Worm (Caenorhabditis elegans): ENCODE results near the gene srx-90.

Gene srx-90

ce11 chrV:11616813-11617212 is 35.9 kb downstream of the srx-90 start:
- TF ChIP-seq madf-5 (GFP tag; IDR thresholded peaks at IDR 0.05) (0 out of 4 replicates have a peak, but pooled peaks of 1 of the 2 experiments have one; percentile 11), zfp-3 (GFP tag; conservative IDR thresholded peaks at IDR 0.05) (0 out of 2 replicates have a peak, but pooled peaks have one; percentile 71), aha-1 (tag) (peak; percentile 84), dmd-9 (GFP tag; IDR thresholded peaks at IDR 0.05) (no peak), ama-1 (optimal IDR thresholded peaks at IDR 0.05) (peak; percentile 67), nhr-76 (tag; optimal IDR thresholded peaks at IDR 0.05) (no peak), unc-62 (GFP tag; optimal IDR thresholded peaks at IDR 0.05 in 1 of 2) (peak in 1 of 2 experiments; percentile 45), unc-62 (tag; optimal IDR thresholded peaks at IDR 0.05) (no peak), nhr-10 (tag; optimal IDR thresholded peaks at IDR 0.05) (peak; percentile 24)

ce11 chrV:11618173-11618572 is 37.2 kb downstream of the srx-90 start, which contains the start of gene glb-15:
Gene glb-15, minus strand, starts transcription at chrV:11618273.
- TF ChIP-seq F44E2.7 (GFP tag; IDR thresholded peaks at IDR 0.05), result no peak
- TF ChIP-seq T26A8.4 (GFP tag; IDR thresholded peaks at IDR 0.05), result no peak

ce11 chrV:11620081-11620480 is 39.2 kb downstream of the srx-90 start:
- TF ChIP-seq ztf-11 (tag; optimal IDR thresholded peaks at IDR 0.05), result no peak
- peak in 1 of 2 experiments; percentile 47 for TF ChIP-seq unc-62 (GFP tag; optimal IDR thresholded peaks at IDR 0.05 in 1 of 2)
- no peak for TF ChIP-seq unc-62 (tag; optimal IDR thresholded peaks at IDR 0.05)

- TF ChIP-seq sdz-12 (GFP tag; optimal IDR thresholded peaks at IDR 0.05), result no peak
- TF ChIP-seq ztf-11 (tag; optimal IDR thresholded peaks at IDR 0.05), result no peak
- peak; percentile 1 for TF ChIP-seq hlh-30 (tag; optimal IDR thresholded peaks at IDR 0.05; ENCODE audit: insufficient read depth)
- no peak for TF ChIP-seq gei-8 (GFP tag; optimal IDR thresholded peaks at IDR 0.05)
- TF ChIP-seq tra-1 (GFP tag; IDR thresholded peaks at IDR 0.05), result no peak
- TF ChIP-seq skn-1 (tag; optimal IDR thresholded peaks at IDR 0.05), result no peak
- no peak for TF ChIP-seq ZK337.2 (GFP tag; IDR thresholded peaks at IDR 0.05)
- TF ChIP-seq mes-2 (tag; optimal IDR thresholded peaks at IDR 0.05; ENCODE audit: poor library complexity, severe bottlenecking), result no peak
- peak in 1 of 2 experiments; percentile 17 for TF ChIP-seq lsy-2 (tag; optimal IDR thresholded peaks at IDR 0.05)
- no peak for TF ChIP-seq nhr-48 (tag; optimal IDR thresholded peaks at IDR 0.05)
- no peak for TF ChIP-seq egl-43 (GFP tag; IDR thresholded peaks at IDR 0.05)
- TF ChIP-seq unc-62 (GFP tag; optimal IDR thresholded peaks at IDR 0.05 in 1 of 2), result peak in 1 of 2 experiments; percentile 99
- no peak for TF ChIP-seq unc-62 (tag; optimal IDR thresholded peaks at IDR 0.05)
- TF ChIP-seq nhr-10 (tag; optimal IDR thresholded peaks at IDR 0.05), result no peak
- no peak for TF ChIP-seq dpl-1 (GFP tag; optimal IDR thresholded peaks at IDR 0.05)
- TF ChIP-seq unc-39 (tag; optimal IDR thresholded peaks at IDR 0.05), result no peak
- TF ChIP-seq fkh-10 (GFP tag; optimal IDR thresholded peaks at IDR 0.05), result no peak
- no peak for TF ChIP-seq duxl-1 (tag; optimal IDR thresholded peaks at IDR 0.05; ENCODE audit: poor library complexity)
- TF ChIP-seq ceh-28 (tag; optimal IDR thresholded peaks at IDR 0.05), result no peak
- TF ChIP-seq ama-1 (optimal IDR thresholded peaks at IDR 0.05), result no peak
- TF ChIP-seq hmg-1.1 (GFP tag; IDR thresholded peaks at IDR 0.05), result 0 out of 2 replicates have a peak, but pooled peaks have one; percentile 23
- no peak for TF ChIP-seq lim-7 (GFP tag; IDR thresholded peaks at IDR 0.05)
Observed at ce11 chrV:11621276-11621675, 40.4 kb downstream of the srx-90 start.

- TF ChIP-seq unc-62 (GFP tag; optimal IDR thresholded peaks at IDR 0.05 in 1 of 2) (peak in 1 of 2 experiments; percentile 31), unc-62 (tag; optimal IDR thresholded peaks at IDR 0.05) (no peak), zfp-2 (tag; optimal IDR thresholded peaks at IDR 0.05) (no peak), nhr-42 (GFP tag; IDR thresholded peaks at IDR 0.05) (no peak)
Observed at ce11 chrV:11624954-11625353, 44.0 kb downstream of the srx-90 start.

- TF ChIP-seq nhr-111 (GFP tag; optimal IDR thresholded peaks at IDR 0.05) (no peak), unc-130 (GFP tag; optimal IDR thresholded peaks at IDR 0.05) (no peak), daf-16 (GFP tag; optimal IDR thresholded peaks at IDR 0.05) (no peak), daf-16 (tag; optimal IDR thresholded peaks at IDR 0.05) (peak; percentile 73), jun-1 (tag; optimal IDR thresholded peaks at IDR 0.05) (no peak), nhr-6 (tag; optimal IDR thresholded peaks at IDR 0.05) (no peak), F37D6.2 (tag; optimal IDR thresholded peaks at IDR 0.05) (no peak), Y48G9A.11 (GFP tag; IDR thresholded peaks at IDR 0.05) (no peak), snpc-1.2 (GFP tag; IDR thresholded peaks at IDR 0.05) (no peak), rbr-2 (tag; optimal IDR thresholded peaks at IDR 0.05) (no peak), aha-1 (tag) (peak; percentile 41), saeg-2 (GFP tag; IDR thresholded peaks at IDR 0.05) (no peak), dve-1 (tag; optimal IDR thresholded peaks at IDR 0.05; ENCODE audit: insufficient read depth) (peak; percentile 56), nhr-28 (tag; optimal IDR thresholded peaks at IDR 0.05) (peak; percentile 6)
Observed at ce11 chrV:11627837-11628236, 46.9 kb downstream of the srx-90 start.
